Worm (Caenorhabditis elegans) whole organism, L4 larva: ENCODE results near the gene ric-4.

Experiments
- F37D6.2 ChIP-seq: sonication (generic microtip); optimal IDR thresholded peaks from 2 replicates; lab custom pipeline; 2016; ENCODE audit warnings: mild to moderate bottlenecking, missing genetic modification characterization, missing compliant biosample characterization
- T20F7.1 ChIP-seq: fragments of 200-800 bp; sonication (Bioruptor generic); optimal IDR thresholded peaks from 2 replicates; lab custom pipeline; 2018; ENCODE audit warnings: mild to moderate bottlenecking, missing genetic modification characterization, missing compliant biosample characterization
- T26A8.4 ChIP-seq: fragments of 200-800 bp; sonication (Bioruptor generic); IDR thresholded peaks from 2 replicates; pipeline ENCODE4 v1.3.6; 2022; ENCODE audit warnings: missing genetic modification characterization, missing compliant biosample characterization
- lin-39 ChIP-seq: fragments of 150-350 bp; optimal IDR thresholded peaks from 2 replicates; lab custom pipeline; 2014; ENCODE audit warnings: missing biosample characterization, missing genetic modification reagents, missing genetic modification characterization
- nhr-77 ChIP-seq: fragments of 150-350 bp; optimal IDR thresholded peaks from 2 replicates; lab custom pipeline; 2014; ENCODE audit warnings: missing biosample characterization, missing genetic modification characterization
- skn-1 ChIP-seq: fragments of 150-350 bp; optimal IDR thresholded peaks from 2 replicates; lab custom pipeline; 2014; ENCODE audit warnings: missing biosample characterization, missing genetic modification characterization
- zfp-2 ChIP-seq: sonication (generic microtip); optimal IDR thresholded peaks from 2 replicates; lab custom pipeline; 2016; ENCODE audit warnings: mild to moderate bottlenecking, missing genetic modification characterization, missing compliant biosample characterization
- ztf-11 ChIP-seq: fragments of 150-350 bp; optimal IDR thresholded peaks from 2 replicates; lab custom pipeline; 2014; ENCODE audit warnings: missing biosample characterization, missing genetic modification characterization

DNA sequence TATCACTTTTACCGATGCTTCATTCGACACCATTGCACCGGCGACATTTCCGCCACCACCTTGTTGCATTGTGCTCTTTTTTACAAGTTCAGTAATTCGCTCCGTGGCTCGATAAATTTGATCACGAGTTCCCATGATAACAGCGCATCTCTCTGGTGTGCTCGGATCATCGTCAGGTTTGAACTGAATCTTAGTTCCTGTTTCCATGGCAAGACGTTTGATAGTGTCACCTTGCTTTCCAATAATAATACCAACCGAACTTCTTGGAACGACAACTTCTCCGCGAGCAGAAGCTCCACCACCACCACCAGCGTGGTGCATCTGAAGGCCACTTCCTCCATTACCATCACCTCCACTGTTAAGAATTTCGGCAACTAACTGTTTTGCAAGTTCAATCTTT lies 32.9 kb downstream of the ric-4 start:
- no peak for TF ChIP-seq lin-39 (tag; lab: Kevin White, UChicago)
- no peak for TF ChIP-seq T26A8.4
- no peak for TF ChIP-seq T20F7.1 (GFP tag; lab: Kevin White, UChicago)
- no peak for TF ChIP-seq F37D6.2 (tag; lab: Kevin White, UChicago)
- TF ChIP-seq ztf-11 (tag; lab: Kevin White, UChicago) = no peak
- no peak for TF ChIP-seq nhr-77 (tag; lab: Kevin White, UChicago)
- no peak for TF ChIP-seq skn-1 (tag; lab: Kevin White, UChicago)
- TF ChIP-seq zfp-2 (tag; lab: Kevin White, UChicago) = no peak
